Fruit fly (Drosophila melanogaster) Kc167 (cell line): ENCODE results near the gene CG3517.

ENCODE experiments used
- Myc ChIP-seq: fragments of >200 bp; optimal IDR thresholded peaks from 2 replicates; lab custom pipeline; 2017; ENCODE audit warnings: missing external identifiers
- Sin3A ChIP-seq: fragments of >200 bp; optimal IDR thresholded peaks from 2 replicates; lab custom pipeline; 2018; ENCODE audit warnings: missing external identifiers
- h ChIP-seq: fragments of >200 bp; optimal IDR thresholded peaks from 3 replicates; lab custom pipeline; 2018; ENCODE audit warnings: missing external identifiers
- insv ChIP-seq: fragments of >200 bp; optimal IDR thresholded peaks from 3 replicates; lab custom pipeline; 2018; ENCODE audit warnings: missing external identifiers
- psq ChIP-seq: fragments of >200 bp; optimal IDR thresholded peaks from 2 replicates; lab custom pipeline; 2017; ENCODE audit warnings: missing external identifiers
- ttk ChIP-seq: sonication (Bioruptor generic); optimal IDR thresholded peaks from 2 replicates; lab custom pipeline; 2017; ENCODE audit warnings: missing external identifiers

- TF ChIP-seq h (no peak), Sin3A (lab: Kevin White, UChicago) (no peak), ttk (lab: Kevin White, UChicago) (no peak), Myc (lab: Kevin White, UChicago) (no peak), psq (lab: Kevin White, UChicago) (no peak), insv (lab: Kevin White, UChicago) (no peak)
Measured at dm6 chr3R:19472218-19472617, 47.2 kb upstream of the CG3517 start.
